Worm (Caenorhabditis elegans) whole organism, early embryonic: ENCODE measurements around the gene glrx-22.

ENCODE experiments used
- B0310.2 ChIP-seq: sonication (generic microtip); optimal IDR thresholded peaks from 2 replicates; lab custom pipeline; 2016; ENCODE audit warnings: mild to moderate bottlenecking, missing genetic modification characterization, missing compliant biosample characterization
- F13C5.2 ChIP-seq: sonication (generic microtip); optimal IDR thresholded peaks from 2 replicates; lab custom pipeline; 2017; ENCODE audit warnings: mild to moderate bottlenecking, missing genetic modification characterization, inconsistent platforms, missing compliant biosample characterization
- aly-1 ChIP-seq: sonication (generic microtip); optimal IDR thresholded peaks from 2 replicates; lab custom pipeline; 2016; ENCODE audit warnings: missing genetic modification characterization, missing compliant biosample characterization
- ama-1 ChIP-seq: fragments of 150-350 bp; optimal IDR thresholded peaks from 2 replicates; lab custom pipeline; 2014
- ceh-13 ChIP-seq: fragments of 200-800 bp; sonication (Bioruptor generic); optimal IDR thresholded peaks from 2 replicates; lab custom pipeline; 2018; ENCODE audit warnings: mild to moderate bottlenecking, missing genetic modification characterization, missing compliant biosample characterization
- ceh-36 ChIP-seq: sonication (generic microtip); optimal IDR thresholded peaks from 2 replicates; lab custom pipeline; 2016; ENCODE audit warnings: missing genetic modification characterization, inconsistent platforms, missing compliant biosample characterization
- ets-7 ChIP-seq: sonication (generic microtip); optimal IDR thresholded peaks from 2 replicates; lab custom pipeline; 2016; ENCODE audit warnings: missing genotype, missing genetic modification characterization, missing compliant biosample characterization
- flt-1 ChIP-seq: fragments of 200-800 bp; sonication (Bioruptor generic); IDR thresholded peaks from 2 replicates; pipeline ENCODE4 v1.3.6; 2022; ENCODE audit warnings: missing genetic modification characterization, missing compliant biosample characterization
- hmbx-1 ChIP-seq: sonication (generic microtip); optimal IDR thresholded peaks from 2 replicates; lab custom pipeline; 2016; ENCODE audit warnings: mild to moderate bottlenecking, missing genetic modification characterization, missing compliant biosample characterization
- hmg-4 ChIP-seq: fragments of 200-800 bp; sonication (Bioruptor generic); optimal IDR thresholded peaks from 2 replicates; lab custom pipeline; 2018; ENCODE audit warnings: mild to moderate bottlenecking, missing genetic modification characterization, missing compliant biosample characterization
- hnd-1 ChIP-seq: sonication (generic microtip); optimal IDR thresholded peaks from 2 replicates; lab custom pipeline; 2016; ENCODE audit warnings: missing genetic modification characterization, missing compliant biosample characterization
- pes-1 ChIP-seq: fragments of 200-800 bp; sonication (Bioruptor generic); IDR thresholded peaks from 2 replicates; pipeline ENCODE4 v1.3.6; 2022; ENCODE audit warnings: missing genetic modification reagents, missing genetic modification characterization, missing compliant biosample characterization
- scrt-1 ChIP-seq: fragments of 200-800 bp; sonication (Bioruptor generic); IDR thresholded peaks from 2 replicates; pipeline ENCODE4 v1.3.6; 2022; ENCODE audit warnings: missing genetic modification characterization, missing compliant biosample characterization
- sea-1 ChIP-seq: fragments of 200-800 bp; sonication (Bioruptor generic); conservative IDR thresholded peaks from 2 replicates; pipeline ENCODE4 v1.3.6; 2022; ENCODE audit warnings: missing genetic modification characterization, missing compliant biosample characterization
- tbx-11 ChIP-seq: fragments of 200-800 bp; sonication (Bioruptor generic); IDR thresholded peaks from 2 replicates; pipeline ENCODE4 v1.3.6; 2022; ENCODE audit warnings: missing genetic modification characterization, missing compliant biosample characterization
- tbx-37 ChIP-seq: fragments of 200-800 bp; sonication (Bioruptor generic); conservative IDR thresholded peaks from 2 replicates; pipeline ENCODE4 v1.3.6; 2022; ENCODE audit warnings: missing genetic modification reagents, missing genetic modification characterization, missing compliant biosample characterization
- tra-4 ChIP-seq: sonication (generic microtip); optimal IDR thresholded peaks from 2 replicates; lab custom pipeline; 2017; ENCODE audit warnings: missing genetic modification characterization, missing compliant biosample characterization

The glrx-22 gene

DNA sequence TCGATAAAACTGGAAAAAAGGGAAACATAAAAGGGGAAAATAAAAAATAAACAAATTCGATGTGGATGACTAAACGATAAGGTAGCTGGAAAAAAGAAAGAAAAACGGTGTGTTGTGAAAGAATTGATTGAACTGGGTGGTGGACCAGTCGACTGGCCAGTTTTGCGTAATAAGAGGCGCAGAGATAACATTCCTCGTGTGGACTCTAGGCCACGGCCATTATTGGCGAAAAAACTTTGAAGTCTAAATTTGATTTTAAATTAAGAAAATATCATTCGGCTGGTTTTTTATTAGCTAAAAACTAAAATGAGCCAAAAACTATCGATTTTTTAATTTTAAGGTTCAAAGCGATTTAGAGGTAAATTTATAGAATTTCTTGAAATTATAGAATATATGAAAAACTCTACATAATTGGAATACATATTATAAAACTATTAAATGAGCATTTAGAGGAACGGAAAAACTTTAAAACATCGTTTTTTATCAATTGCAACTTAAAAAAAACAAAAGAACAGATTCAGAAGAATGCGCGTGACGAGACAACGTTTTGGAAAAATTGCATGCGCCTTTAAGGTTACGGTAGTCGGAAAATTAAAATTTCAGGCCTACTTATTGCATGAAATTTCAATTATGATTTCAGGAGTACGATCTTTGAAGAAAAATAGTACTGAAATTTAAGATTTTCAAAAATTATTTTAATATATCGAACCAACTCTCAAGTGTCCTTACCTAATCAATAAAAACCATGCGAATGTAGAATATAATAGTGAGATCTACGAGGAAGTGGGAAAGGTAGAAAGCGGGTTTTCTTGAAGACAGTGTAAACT lies 4.5 kb upstream of the glrx-22 start, which contains the start of gene hgrs-1:
hgrs-1 (minus strand) TSS at position 777 of the 827 bp plus-strand sequence.
- TF ChIP-seq pes-1 (GFP tag; lab: Robert Waterston, UW) (no peak), tbx-11 (no peak), hmg-4 (GFP tag; lab: Kevin White, UChicago) (no peak), flt-1 (no peak), ceh-13 (GFP tag; lab: Kevin White, UChicago) (no peak), ama-1 (lab: Kevin White, UChicago) (no peak), hnd-1 (tag; lab: Kevin White, UChicago) (no peak), scrt-1 (GFP tag; lab: Robert Waterston, UW) (no peak), ceh-36 (tag; lab: Kevin White, UChicago) (no peak), hmbx-1 (no peak), B0310.2 (tag; lab: Kevin White, UChicago) (no peak), ets-7 (tag; lab: Kevin White, UChicago) (no peak)

DNA sequence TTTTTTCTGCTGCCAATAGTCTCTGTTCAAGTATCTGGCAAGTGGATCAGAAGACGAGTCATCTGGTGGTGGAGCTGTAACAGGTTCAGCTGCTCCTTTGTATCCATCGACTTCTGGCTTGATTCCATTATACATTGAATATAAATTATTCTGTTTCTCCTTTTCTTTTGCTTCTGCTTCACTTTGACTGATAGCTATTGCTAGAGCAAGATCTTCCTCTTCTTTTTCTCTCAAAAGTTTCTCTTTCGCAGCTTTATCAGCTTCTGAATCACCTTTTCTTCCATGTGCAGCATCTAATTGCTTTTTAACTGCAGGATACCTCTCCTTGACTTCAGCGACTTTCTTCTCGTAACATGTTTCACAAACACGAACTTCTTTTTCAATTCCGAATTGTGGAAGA lies 2.5 kb upstream of the glrx-22 start:
- TF ChIP-seq scrt-1 (GFP tag; lab: Robert Waterston, UW), result no peak
- TF ChIP-seq tbx-11, result no peak
- no peak for TF ChIP-seq ceh-36 (tag; lab: Kevin White, UChicago)
- no peak for TF ChIP-seq ama-1 (lab: Kevin White, UChicago)
- TF ChIP-seq tra-4 (tag; lab: Kevin White, UChicago), result no peak
- TF ChIP-seq pes-1 (GFP tag; lab: Robert Waterston, UW), result no peak
- TF ChIP-seq ets-7 (tag; lab: Kevin White, UChicago), result no peak
- no peak for TF ChIP-seq hnd-1 (tag; lab: Kevin White, UChicago)
- TF ChIP-seq B0310.2 (tag; lab: Kevin White, UChicago), result no peak
- no peak for TF ChIP-seq tbx-37
- no peak for TF ChIP-seq sea-1 (GFP tag; lab: Robert Waterston, UW)

DNA sequence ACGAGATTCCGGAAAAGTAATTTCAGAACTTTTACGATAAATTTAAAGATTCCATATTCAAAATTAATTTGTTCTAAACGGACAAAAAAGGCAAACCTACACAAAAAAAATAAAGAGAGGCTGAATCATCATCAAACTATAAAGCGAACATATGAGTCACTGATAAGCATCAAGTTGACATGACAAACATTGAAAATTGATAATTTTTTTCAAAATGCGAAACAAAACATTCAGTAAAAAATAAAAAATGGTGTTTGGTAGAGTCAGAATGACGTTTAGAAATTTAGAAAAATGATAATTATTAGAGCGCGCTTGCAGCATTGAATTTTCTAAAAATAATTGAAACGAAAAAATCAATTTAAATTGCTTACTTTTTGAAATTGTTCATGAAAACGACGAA lies 1.2 kb downstream of the glrx-22 start:
- TF ChIP-seq F13C5.2 (tag; lab: Kevin White, UChicago) (no peak), flt-1 (no peak), sea-1 (GFP tag; lab: Robert Waterston, UW) (no peak), scrt-1 (GFP tag; lab: Robert Waterston, UW) (no peak), hmg-4 (GFP tag; lab: Kevin White, UChicago) (no peak), tbx-11 (no peak)

DNA sequence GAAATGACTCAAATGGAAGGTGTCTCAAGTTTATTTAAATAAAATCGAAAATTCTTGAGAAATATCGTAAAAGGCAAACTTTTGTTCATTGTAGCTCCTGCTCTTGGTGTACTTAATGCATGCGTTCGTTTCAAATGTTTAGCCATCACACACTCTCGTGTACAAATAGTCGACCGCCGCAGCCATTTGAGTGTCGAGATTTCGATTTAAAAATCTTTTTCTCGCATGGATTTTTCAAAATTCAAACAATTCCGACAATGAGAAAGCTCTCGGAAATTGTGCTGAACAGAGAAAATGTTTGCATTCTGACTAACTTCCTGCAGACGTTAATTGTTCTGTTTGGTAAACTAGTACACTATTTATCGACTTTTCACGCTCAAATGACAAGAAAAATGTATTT lies 1.8 kb downstream of the glrx-22 start:
- TF ChIP-seq tbx-11, result no peak
- no peak for TF ChIP-seq tra-4 (tag; lab: Kevin White, UChicago)
- TF ChIP-seq hmbx-1, result no peak
- TF ChIP-seq scrt-1 (GFP tag; lab: Robert Waterston, UW), result no peak
- no peak for TF ChIP-seq sea-1 (GFP tag; lab: Robert Waterston, UW)
- TF ChIP-seq flt-1, result no peak
- no peak for TF ChIP-seq B0310.2 (tag; lab: Kevin White, UChicago)
- TF ChIP-seq tbx-37, result no peak
- no peak for TF ChIP-seq ceh-13 (GFP tag; lab: Kevin White, UChicago)
- TF ChIP-seq hmg-4 (GFP tag; lab: Kevin White, UChicago), result no peak

DNA sequence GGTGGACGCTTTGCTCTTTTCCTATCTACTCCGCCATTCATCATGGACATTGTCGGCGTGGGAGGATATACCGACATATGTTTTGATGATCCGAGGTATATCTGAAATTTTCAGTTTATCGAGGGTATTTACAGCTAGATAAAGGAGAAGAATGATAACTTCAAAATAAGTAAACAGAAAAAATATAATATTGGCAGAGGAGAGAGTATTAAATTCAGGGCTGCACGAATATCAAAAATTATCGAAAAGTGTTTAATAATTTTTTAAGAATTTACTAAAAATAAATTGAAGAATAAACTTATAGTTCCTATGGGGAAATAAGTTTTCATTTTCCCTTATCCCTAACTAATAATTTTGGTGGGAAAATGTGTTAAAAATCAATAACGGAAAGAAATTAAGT lies 2.2 kb downstream of the glrx-22 start, which contains the start of gene wsp-1:
wsp-1 (minus strand) TSS at position 101 of the 400 bp plus-strand sequence.
- no peak for TF ChIP-seq pes-1 (GFP tag; lab: Robert Waterston, UW)
- no peak for TF ChIP-seq scrt-1 (GFP tag; lab: Robert Waterston, UW)
- TF ChIP-seq ets-7 (tag; lab: Kevin White, UChicago), result no peak
- TF ChIP-seq ceh-13 (GFP tag; lab: Kevin White, UChicago), result no peak
- no peak for TF ChIP-seq hnd-1 (tag; lab: Kevin White, UChicago)
- no peak for TF ChIP-seq B0310.2 (tag; lab: Kevin White, UChicago)
- TF ChIP-seq flt-1, result no peak
- no peak for TF ChIP-seq hmg-4 (GFP tag; lab: Kevin White, UChicago)
- no peak for TF ChIP-seq tbx-37
- TF ChIP-seq ama-1 (lab: Kevin White, UChicago), result no peak
- no peak for TF ChIP-seq F13C5.2 (tag; lab: Kevin White, UChicago)
- no peak for TF ChIP-seq hmbx-1

DNA sequence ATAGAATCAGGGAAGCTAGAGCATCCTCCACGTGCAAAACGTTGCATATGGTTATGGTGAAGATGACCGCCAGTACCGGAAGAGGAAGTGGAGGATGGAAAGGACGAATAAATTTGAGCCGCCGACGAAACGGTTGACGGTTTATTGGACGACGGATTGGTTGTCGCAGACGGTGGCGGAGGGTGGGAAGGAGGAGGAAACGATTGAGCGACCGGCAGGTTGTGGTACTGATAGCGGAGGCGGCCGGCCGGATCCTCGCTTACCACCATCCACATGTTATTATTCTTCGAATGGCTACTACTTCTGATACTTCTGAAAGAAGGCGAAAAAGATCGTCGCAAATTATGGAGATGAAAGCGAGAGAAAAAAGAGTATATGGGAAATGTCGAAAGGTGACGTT lies 8.2 kb downstream of the glrx-22 start:
- TF ChIP-seq B0310.2 (tag; lab: Kevin White, UChicago), result no peak
- TF ChIP-seq ceh-36 (tag; lab: Kevin White, UChicago), result no peak
- no peak for TF ChIP-seq ama-1 (lab: Kevin White, UChicago)
- no peak for TF ChIP-seq aly-1
- no peak for TF ChIP-seq F13C5.2 (tag; lab: Kevin White, UChicago)
- TF ChIP-seq hnd-1 (tag; lab: Kevin White, UChicago), result no peak
- no peak for TF ChIP-seq ceh-13 (GFP tag; lab: Kevin White, UChicago)
- no peak for TF ChIP-seq hmg-4 (GFP tag; lab: Kevin White, UChicago)
- TF ChIP-seq tra-4 (tag; lab: Kevin White, UChicago), result no peak
- TF ChIP-seq flt-1, result no peak
- TF ChIP-seq tbx-11, result no peak
- no peak for TF ChIP-seq ets-7 (tag; lab: Kevin White, UChicago)

DNA sequence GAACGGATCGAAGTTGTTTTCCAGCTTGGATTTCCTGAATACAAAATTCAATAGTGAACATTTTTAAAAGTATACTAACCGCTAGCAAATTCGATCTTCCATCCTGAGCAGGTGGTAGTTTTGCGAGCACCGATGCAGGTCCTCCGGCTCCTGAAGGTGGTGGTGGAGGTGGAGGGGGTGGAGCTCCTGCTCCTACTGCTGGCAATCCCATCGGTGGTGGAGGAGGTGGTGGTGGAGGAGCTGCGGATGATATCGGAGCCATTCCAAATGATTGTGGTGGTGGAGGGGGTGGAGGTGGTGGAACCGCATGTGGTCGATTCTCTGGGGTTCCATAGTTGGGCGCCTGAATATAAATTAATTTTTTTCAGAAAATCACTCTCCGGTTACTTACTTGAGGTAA lies 11.4 kb downstream of the glrx-22 start:
- no peak for TF ChIP-seq flt-1
- 0 out of 2 replicates have a peak, but pooled peaks have one; percentile 32 for TF ChIP-seq sea-1 (GFP tag; lab: Robert Waterston, UW)
